Worm (Caenorhabditis elegans) whole organism, L3 larva: ENCODE results near the gene T10F2.5.

Experiments
- aly-2 ChIP-seq: fragments of 150-350 bp; optimal IDR thresholded peaks from 2 replicates; lab custom pipeline; 2014; ENCODE audit warnings: missing biosample characterization, missing genetic modification characterization
- ama-1 ChIP-seq: fragments of 150-350 bp; optimal IDR thresholded peaks from 2 replicates; lab custom pipeline; 2018
- ceh-16 ChIP-seq: sonication (generic microtip); optimal IDR thresholded peaks from 2 replicates; lab custom pipeline; 2017; ENCODE audit warnings: missing biosample characterization, missing genetic modification characterization
- ceh-28 ChIP-seq: fragments of 150-350 bp; optimal IDR thresholded peaks from 2 replicates; lab custom pipeline; 2014; ENCODE audit warnings: missing biosample characterization, missing genetic modification reagents, missing genetic modification characterization
- ceh-9 ChIP-seq: sonication (generic microtip); optimal IDR thresholded peaks from 2 replicates; lab custom pipeline; 2018; ENCODE audit warnings: missing biosample characterization, missing genetic modification characterization
- daf-12 ChIP-seq: fragments of 150-350 bp; optimal IDR thresholded peaks from 2 replicates; lab custom pipeline; 2014; ENCODE audit warnings: missing biosample characterization, missing genetic modification reagents, missing genetic modification characterization
- egl-27 ChIP-seq: sonication (generic microtip); optimal IDR thresholded peaks from 4 replicates; lab custom pipeline; 2017; ENCODE audit warnings: missing biosample characterization, missing genetic modification reagents, missing genetic modification characterization
- egl-5 ChIP-seq: fragments of 150-350 bp; optimal IDR thresholded peaks from 2 replicates; lab custom pipeline; 2017; ENCODE audit warnings: missing biosample characterization, missing genetic modification reagents, missing genetic modification characterization, inconsistent platforms
- elt-1 ChIP-seq: fragments of 150-350 bp; optimal IDR thresholded peaks from 2 replicates; lab custom pipeline; 2014; ENCODE audit warnings: missing biosample characterization, missing genetic modification characterization
- elt-2 ChIP-seq: sonication (generic microtip); optimal IDR thresholded peaks from 2 replicates; lab custom pipeline; 2016; ENCODE audit warnings: missing genetic modification reagents, mild to moderate bottlenecking, missing genetic modification characterization, missing compliant biosample characterization
- elt-3 ChIP-seq, 3 experiments: fragments of 150-350 bp in 1 of 3; sonication (generic microtip) in 2 of 3; optimal IDR thresholded peaks; 2 replicates in 2 of 3; 4 replicates in 1 of 3; lab custom pipeline; 2014 to 2017; ENCODE audit warnings: missing biosample characterization in 3 of 3, missing genetic modification characterization in 3 of 3
- fkh-10 ChIP-seq: sonication (generic microtip); optimal IDR thresholded peaks from 2 replicates; lab custom pipeline; 2017; ENCODE audit warnings: missing biosample characterization, missing genetic modification reagents, missing genetic modification characterization
- fos-1 ChIP-seq: fragments of 150-350 bp; optimal IDR thresholded peaks from 2 replicates; lab custom pipeline; 2014; ENCODE audit warnings: missing biosample characterization, missing genetic modification characterization
- hmg-11 ChIP-seq: sonication (generic microtip); optimal IDR thresholded peaks from 2 replicates; lab custom pipeline; 2016; ENCODE audit warnings: missing genetic modification characterization, missing compliant biosample characterization
- jun-1 ChIP-seq: fragments of 150-350 bp; optimal IDR thresholded peaks from 2 replicates; lab custom pipeline; 2014; ENCODE audit warnings: missing biosample characterization, missing genetic modification reagents, missing genetic modification characterization
- lin-15B ChIP-seq: fragments of 150-350 bp; optimal IDR thresholded peaks from 2 replicates; lab custom pipeline; 2014; ENCODE audit warnings: missing biosample characterization, missing genetic modification characterization
- lin-39 ChIP-seq: fragments of 150-350 bp; optimal IDR thresholded peaks from 2 replicates; lab custom pipeline; 2018; ENCODE audit warnings: missing biosample characterization, missing genetic modification reagents, missing genetic modification characterization
- lsy-12 ChIP-seq: sonication (generic microtip); optimal IDR thresholded peaks from 2 replicates; lab custom pipeline; 2016; ENCODE audit warnings: mild to moderate bottlenecking, missing genetic modification characterization, missing compliant biosample characterization
- mdl-1 ChIP-seq: fragments of 150-350 bp; optimal IDR thresholded peaks from 2 replicates; lab custom pipeline; 2014; ENCODE audit warnings: missing biosample characterization, missing genetic modification characterization
- mml-1 ChIP-seq: fragments of 150-350 bp; sonication (generic microtip); optimal IDR thresholded peaks from 3 replicates; lab custom pipeline; 2014; ENCODE audit warnings: missing biosample characterization, missing genetic modification characterization
- nfya-1 ChIP-seq: sonication (generic microtip); optimal IDR thresholded peaks from 2 replicates; lab custom pipeline; 2017; ENCODE audit warnings: missing genetic modification characterization, mild to moderate bottlenecking, missing compliant biosample characterization, antibody characterized with exemption, moderate library complexity; ENCODE audit not compliant: insufficient read depth
- nhr-11 ChIP-seq: fragments of 150-350 bp; optimal IDR thresholded peaks from 2 replicates; lab custom pipeline; 2014; ENCODE audit warnings: missing biosample characterization, missing genetic modification characterization
- nhr-12 ChIP-seq: fragments of 150-350 bp; optimal IDR thresholded peaks from 2 replicates; lab custom pipeline; 2014; ENCODE audit warnings: missing biosample characterization, missing genetic modification characterization
- nhr-23 ChIP-seq: fragments of 150-350 bp; optimal IDR thresholded peaks from 2 replicates; lab custom pipeline; 2014; ENCODE audit warnings: missing biosample characterization, missing genetic modification reagents, missing genetic modification characterization
- nhr-25 ChIP-seq: sonication (generic microtip); optimal IDR thresholded peaks from 2 replicates; lab custom pipeline; 2017; ENCODE audit warnings: missing biosample characterization, missing genetic modification characterization
- nhr-28 ChIP-seq: fragments of 150-350 bp; optimal IDR thresholded peaks from 2 replicates; lab custom pipeline; 2014; ENCODE audit warnings: missing biosample characterization, missing genetic modification characterization
- nhr-43 ChIP-seq: sonication (generic microtip); optimal IDR thresholded peaks from 2 replicates; lab custom pipeline; 2016; ENCODE audit warnings: mild to moderate bottlenecking, missing genetic modification characterization, missing compliant biosample characterization; ENCODE audit not compliant: poor library complexity, severe bottlenecking
- nhr-67 ChIP-seq: fragments of 150-350 bp; optimal IDR thresholded peaks from 2 replicates; lab custom pipeline; 2014; ENCODE audit warnings: missing biosample characterization, missing genetic modification characterization
- nhr-76 ChIP-seq: fragments of 150-350 bp; sonication (generic microtip); optimal IDR thresholded peaks from 5 replicates; lab custom pipeline; 2014; ENCODE audit warnings: missing biosample characterization, missing genetic modification characterization
- nhr-77 ChIP-seq: fragments of 150-350 bp; optimal IDR thresholded peaks from 2 replicates; lab custom pipeline; 2014; ENCODE audit warnings: missing biosample characterization, missing genetic modification characterization
- pha-4 ChIP-seq: fragments of 150-350 bp; optimal IDR thresholded peaks from 2 replicates; lab custom pipeline; 2014; ENCODE audit warnings: missing biosample characterization, missing genetic modification reagents, missing genetic modification characterization
- pqm-1 ChIP-seq: fragments of 150-350 bp; optimal IDR thresholded peaks from 2 replicates; lab custom pipeline; 2017; ENCODE audit warnings: missing biosample characterization, missing genetic modification characterization, inconsistent platforms
- sea-2 ChIP-seq: fragments of 150-350 bp; sonication (generic microtip); optimal IDR thresholded peaks from 4 replicates; lab custom pipeline; 2014; ENCODE audit warnings: missing biosample characterization, missing genetic modification reagents, missing genetic modification characterization
- skn-1 ChIP-seq: fragments of 150-350 bp; optimal IDR thresholded peaks from 2 replicates; lab custom pipeline; 2014; ENCODE audit warnings: missing biosample characterization, missing genetic modification characterization
- snpc-4 ChIP-seq: fragments of 150-350 bp; optimal IDR thresholded peaks from 2 replicates; lab custom pipeline; 2014; ENCODE audit warnings: missing biosample characterization, missing genetic modification characterization
- tbx-2 ChIP-seq: sonication (generic microtip); optimal IDR thresholded peaks from 2 replicates; lab custom pipeline; 2016; ENCODE audit warnings: mild to moderate bottlenecking, missing genetic modification characterization, missing compliant biosample characterization
- unc-39 ChIP-seq: sonication (generic microtip); optimal IDR thresholded peaks from 4 replicates; lab custom pipeline; 2017; ENCODE audit warnings: missing biosample characterization, missing genetic modification characterization
- unc-62 ChIP-seq: fragments of 150-350 bp; sonication (generic microtip); optimal IDR thresholded peaks from 4 replicates; lab custom pipeline; 2014; ENCODE audit warnings: missing biosample characterization, missing genetic modification reagents, missing genetic modification characterization
- zag-1 ChIP-seq: fragments of 150-350 bp; optimal IDR thresholded peaks from 2 replicates; lab custom pipeline; 2014; ENCODE audit warnings: missing biosample characterization, missing genetic modification characterization
- ztf-11 ChIP-seq: fragments of 150-350 bp; optimal IDR thresholded peaks from 2 replicates; lab custom pipeline; 2014; ENCODE audit warnings: missing biosample characterization, missing genetic modification characterization
- ztf-4 ChIP-seq: fragments of 150-350 bp; optimal IDR thresholded peaks from 2 replicates; lab custom pipeline; 2014; ENCODE audit warnings: missing biosample characterization, missing genetic modification characterization

Gene T10F2.5

ce11 chrIII:5181217-5181616 lies 21.8 kb upstream of the T10F2.5 start:
- TF ChIP-seq ztf-11 (tag; lab: Kevin White, UChicago), result no peak
- TF ChIP-seq elt-1 (tag; lab: Kevin White, UChicago), result no peak
- no peak for TF ChIP-seq ztf-4 (tag; lab: Kevin White, UChicago)
- no peak for TF ChIP-seq nhr-23 (tag; lab: Kevin White, UChicago)
- no peak for TF ChIP-seq ceh-9 (tag; lab: Kevin White, UChicago)
- no peak for TF ChIP-seq nhr-11 (tag; lab: Kevin White, UChicago)
- TF ChIP-seq jun-1 (tag; lab: Kevin White, UChicago), result no peak
- no peak for TF ChIP-seq lin-15B (tag; lab: Kevin White, UChicago)
- TF ChIP-seq nhr-67, result no peak
- TF ChIP-seq nhr-76 (tag; lab: Kevin White, UChicago), result no peak
- no peak for TF ChIP-seq nfya-1 (tag; lab: Kevin White, UChicago)

- no peak for TF ChIP-seq ama-1 (lab: Kevin White, UChicago)
- TF ChIP-seq unc-62 (GFP tag; lab: Kevin White, UChicago), result no peak
- TF ChIP-seq fos-1 (tag; lab: Kevin White, UChicago), result no peak
- TF ChIP-seq mdl-1 (tag; lab: Kevin White, UChicago), result no peak
- no peak for TF ChIP-seq jun-1 (tag; lab: Kevin White, UChicago)
- TF ChIP-seq elt-2, result peak; percentile 67
- no peak for TF ChIP-seq nhr-67
- no peak for TF ChIP-seq pqm-1 (tag; lab: Kevin White, UChicago)
- TF ChIP-seq pha-4 (tag; lab: Kevin White, UChicago), result peak; percentile 6
- peak; percentile 14 for TF ChIP-seq nfya-1 (tag; lab: Kevin White, UChicago)
Observed at ce11 chrIII:5180588-5180987, 21.2 kb upstream of the T10F2.5 start.

- TF ChIP-seq ceh-28 (tag; lab: Kevin White, UChicago) (no peak), nfya-1 (tag; lab: Kevin White, UChicago) (peak; percentile 95)
Observed at ce11 chrIII:5179166-5179565, 19.8 kb upstream of the T10F2.5 start.

ce11 chrIII:5173622-5174021 lies 14.2 kb upstream of the T10F2.5 start, which contains the start of gene cid-1:
cid-1 (plus strand) TSS chrIII:5173922.
- TF ChIP-seq tbx-2 (tag; lab: Kevin White, UChicago), result no peak
- no peak for TF ChIP-seq nfya-1 (tag; lab: Kevin White, UChicago)
- TF ChIP-seq ztf-11 (tag; lab: Kevin White, UChicago), result no peak
- no peak for TF ChIP-seq nhr-77 (tag; lab: Kevin White, UChicago)
- no peak for TF ChIP-seq nhr-12

ce11 chrIII:5173139-5173538 lies 13.7 kb upstream of the T10F2.5 start, which contains the start of gene emb-1:
emb-1 (plus strand) TSS chrIII:5173439.
- no peak for TF ChIP-seq nhr-76 (tag; lab: Kevin White, UChicago)
- TF ChIP-seq ztf-4 (tag; lab: Kevin White, UChicago), result no peak
- TF ChIP-seq ama-1 (lab: Kevin White, UChicago), result no peak
- no peak for TF ChIP-seq hmg-11
- TF ChIP-seq skn-1, result no peak
- TF ChIP-seq nhr-25, result no peak
- TF ChIP-seq tbx-2 (tag; lab: Kevin White, UChicago), result no peak
- no peak for TF ChIP-seq unc-62 (GFP tag; lab: Kevin White, UChicago)
- no peak for TF ChIP-seq daf-12 (tag; lab: Kevin White, UChicago)
- no peak for TF ChIP-seq nhr-28 (tag; lab: Kevin White, UChicago)
- no peak for TF ChIP-seq lin-15B (tag; lab: Kevin White, UChicago)
- no peak for TF ChIP-seq egl-27 (tag; lab: Kevin White, UChicago)

ce11 chrIII:5172470-5172869 lies 13.1 kb upstream of the T10F2.5 start, which contains the start of gene K10D2.5:
K10D2.5 (plus strand) TSS chrIII:5172720.
- no peak for TF ChIP-seq nhr-76 (tag; lab: Kevin White, UChicago)
- peak; percentile 95 for TF ChIP-seq lin-39
- TF ChIP-seq elt-3 (tag; optimal IDR thresholded peaks at IDR 0.05; lab: Kevin White, UChicago), result peak in 1 of 3 experiments; percentile 7
- no peak for TF ChIP-seq sea-2 (GFP tag; lab: Kevin White, UChicago)
- peak; percentile 99 for TF ChIP-seq lin-15B (tag; lab: Kevin White, UChicago)
- TF ChIP-seq egl-5, result peak; percentile 74
- TF ChIP-seq aly-2 (tag; lab: Kevin White, UChicago), result no peak
- TF ChIP-seq nhr-11 (tag; lab: Kevin White, UChicago), result peak; percentile 74
- no peak for TF ChIP-seq nhr-12
- TF ChIP-seq skn-1, result peak; percentile 79
- TF ChIP-seq fkh-10, result peak; percentile 69
- TF ChIP-seq nhr-28 (tag; lab: Kevin White, UChicago), result no peak
- no peak for TF ChIP-seq zag-1 (tag; lab: Kevin White, UChicago)
- TF ChIP-seq nhr-25, result peak; percentile 89
- TF ChIP-seq nhr-43 (tag; lab: Kevin White, UChicago), result peak; percentile 95
- TF ChIP-seq pqm-1 (tag; lab: Kevin White, UChicago), result peak; percentile 58
- TF ChIP-seq unc-62 (GFP tag; lab: Kevin White, UChicago), result no peak
- peak; percentile 89 for TF ChIP-seq snpc-4 (tag; lab: Kevin White, UChicago)
- no peak for TF ChIP-seq unc-39 (tag; lab: Kevin White, UChicago)
- peak; percentile 85 for TF ChIP-seq lsy-12 (tag; lab: Kevin White, UChicago)
- TF ChIP-seq daf-12 (tag; lab: Kevin White, UChicago), result no peak
- TF ChIP-seq ceh-16 (tag; lab: Kevin White, UChicago), result no peak
- peak; percentile 73 for TF ChIP-seq ceh-28 (tag; lab: Kevin White, UChicago)
- no peak for TF ChIP-seq mml-1 (tag; lab: Kevin White, UChicago)
